Fruit fly (Drosophila melanogaster) whole organism, prepupa: ENCODE data around the gene glec.
A peak's percentile ranks its signal among the peaks of the same experiment; 100 is the strongest.

Experiments used
- Blimp-1 ChIP-seq: fragments of 200-800 bp; sonication (Bioruptor generic); optimal IDR thresholded peaks from 3 replicates; lab custom pipeline; 2017; ENCODE audit warnings: missing biosample characterization, missing genetic modification characterization, mild to moderate bottlenecking, moderate library complexity, missing genetic modification reagents
- CG10631 ChIP-seq: fragments of 200-800 bp; sonication (Bioruptor generic); optimal IDR thresholded peaks from 2 replicates; lab custom pipeline; 2016; ENCODE audit warnings: missing biosample characterization, missing genetic modification characterization
- CG11294 ChIP-seq: fragments of 200-800 bp; sonication (Bioruptor generic); IDR thresholded peaks from 2 replicates; pipeline ENCODE4 v1.3.6; 2022; ENCODE audit warnings: missing biosample characterization, missing genetic modification characterization
- CG11762 ChIP-seq: fragments of 200-800 bp; sonication (Bioruptor generic); optimal IDR thresholded peaks from 3 replicates; lab custom pipeline; 2016; ENCODE audit warnings: missing biosample characterization, missing genetic modification characterization; ENCODE audit not compliant: insufficient read depth
- CG11902 ChIP-seq: fragments of 200-800 bp; sonication (Bioruptor generic); optimal IDR thresholded peaks from 3 replicates; lab custom pipeline; 2016; ENCODE audit warnings: missing biosample characterization, missing genetic modification characterization
- CG15336 ChIP-seq: fragments of 200-800 bp; sonication (Bioruptor generic); IDR thresholded peaks from 2 replicates; pipeline ENCODE4 v1.3.6; 2022; ENCODE audit warnings: missing biosample characterization, missing genetic modification characterization
- CG31627 ChIP-seq: fragments of 200-800 bp; sonication (Bioruptor generic); optimal IDR thresholded peaks from 3 replicates; lab custom pipeline; 2016; ENCODE audit warnings: missing biosample characterization, missing genetic modification characterization
- CG32006 ChIP-seq: fragments of 200-800 bp; sonication (Bioruptor generic); optimal IDR thresholded peaks from 3 replicates; lab custom pipeline; 2017; ENCODE audit warnings: missing biosample characterization, mild to moderate bottlenecking, missing genetic modification characterization
- CG4318 ChIP-seq: fragments of 200-800 bp; sonication (Bioruptor generic); optimal IDR thresholded peaks from 3 replicates; lab custom pipeline; 2017; ENCODE audit warnings: missing biosample characterization, mild to moderate bottlenecking, missing genetic modification characterization
- CG6792 ChIP-seq: fragments of 200-800 bp; sonication (Bioruptor generic); optimal IDR thresholded peaks from 3 replicates; lab custom pipeline; 2016; ENCODE audit warnings: missing biosample characterization, missing genetic modification characterization
- CG6854 ChIP-seq: fragments of 200-800 bp; sonication (Bioruptor generic); optimal IDR thresholded peaks from 2 replicates; lab custom pipeline; 2017; ENCODE audit warnings: missing biosample characterization, mild to moderate bottlenecking, missing genetic modification characterization
- CG8119 ChIP-seq: fragments of 200-800 bp; sonication (Bioruptor generic); IDR thresholded peaks from 3 replicates; pipeline ENCODE4 v1.3.6; 2022; ENCODE audit warnings: missing biosample characterization, missing genetic modification characterization
- CG8319 ChIP-seq: fragments of 200-800 bp; sonication (Bioruptor generic); optimal IDR thresholded peaks from 3 replicates; lab custom pipeline; 2016; ENCODE audit warnings: missing biosample characterization, missing genetic modification characterization
- CG8632 ChIP-seq: fragments of 200-800 bp; sonication (Bioruptor generic); optimal IDR thresholded peaks from 3 replicates; lab custom pipeline; 2016; ENCODE audit warnings: missing biosample characterization, missing genetic modification characterization
- CG9139 ChIP-seq: fragments of 200-800 bp; sonication (Bioruptor generic); optimal IDR thresholded peaks from 3 replicates; lab custom pipeline; 2017; ENCODE audit warnings: missing biosample characterization, mild to moderate bottlenecking, missing genetic modification characterization
- Eip78C ChIP-seq: fragments of 200-800 bp; sonication (Bioruptor generic); peaks from one replicate; lab custom pipeline; 2016; ENCODE audit warnings: missing biosample characterization, missing genetic modification characterization
- Ets21C ChIP-seq: fragments of 200-800 bp; sonication (Bioruptor generic); optimal IDR thresholded peaks from 3 replicates; lab custom pipeline; 2016; ENCODE audit warnings: missing biosample characterization, missing genetic modification characterization
- Ets96B ChIP-seq: fragments of 200-800 bp; optimal IDR thresholded peaks from 2 replicates; lab custom pipeline; 2019; ENCODE audit warnings: missing biosample characterization, mild to moderate bottlenecking, missing genetic modification characterization, moderate library complexity
- Gug ChIP-seq: fragments of 200-800 bp; sonication (Bioruptor generic); IDR thresholded peaks from 2 replicates; pipeline ENCODE4 v1.3.6; 2022; ENCODE audit warnings: missing biosample characterization, missing genetic modification characterization
- Hr39 ChIP-seq: fragments of 200-800 bp; sonication (Bioruptor generic); optimal IDR thresholded peaks from 2 replicates; lab custom pipeline; 2016; ENCODE audit warnings: missing biosample characterization, missing genetic modification characterization
- Hr4 ChIP-seq: fragments of 200-800 bp; sonication (Bioruptor generic); optimal IDR thresholded peaks from 3 replicates; lab custom pipeline; 2016; ENCODE audit warnings: missing biosample characterization, missing genetic modification characterization
- Lpt ChIP-seq: fragments of 200-800 bp; sonication (Bioruptor generic); optimal IDR thresholded peaks from 3 replicates; lab custom pipeline; 2016; ENCODE audit warnings: missing biosample characterization, missing genetic modification characterization
- Met ChIP-seq: fragments of 200-800 bp; sonication (Bioruptor generic); optimal IDR thresholded peaks from 3 replicates; lab custom pipeline; 2016; ENCODE audit warnings: missing biosample characterization, missing genetic modification characterization
- OdsH ChIP-seq: fragments of 200-800 bp; sonication (Bioruptor generic); optimal IDR thresholded peaks from 3 replicates; lab custom pipeline; 2016; ENCODE audit warnings: missing biosample characterization, missing genetic modification characterization
- Sox102F ChIP-seq: fragments of 200-800 bp; sonication (Bioruptor generic); optimal IDR thresholded peaks from 2 replicates; lab custom pipeline; 2016; ENCODE audit warnings: missing biosample characterization, mild to moderate bottlenecking, missing genetic modification characterization
- Sox14 ChIP-seq: fragments of 200-800 bp; sonication (Bioruptor generic); optimal IDR thresholded peaks from 3 replicates; lab custom pipeline; 2016; ENCODE audit warnings: missing biosample characterization, missing genetic modification characterization
- Sox15 ChIP-seq: fragments of 200-800 bp; sonication (Bioruptor generic); optimal IDR thresholded peaks from 3 replicates; lab custom pipeline; 2016; ENCODE audit warnings: missing biosample characterization, missing genetic modification characterization
- achi ChIP-seq: fragments of 200-800 bp; sonication (Bioruptor generic); optimal IDR thresholded peaks from 3 replicates; lab custom pipeline; 2016; ENCODE audit warnings: missing biosample characterization, missing genetic modification characterization
- acj6 ChIP-seq: fragments of 200-800 bp; sonication (Bioruptor generic); optimal IDR thresholded peaks from 3 replicates; lab custom pipeline; 2016; ENCODE audit warnings: missing biosample characterization, missing genetic modification characterization
- dac ChIP-seq: fragments of 200-800 bp; sonication (Bioruptor generic); optimal IDR thresholded peaks from 2 replicates; lab custom pipeline; 2017; ENCODE audit warnings: missing biosample characterization, mild to moderate bottlenecking, missing genetic modification characterization
- eg ChIP-seq: fragments of 200-800 bp; sonication (Bioruptor generic); IDR thresholded peaks from 3 replicates; pipeline ENCODE4 v1.3.6; 2022; ENCODE audit warnings: missing biosample characterization, missing genetic modification characterization
- esn ChIP-seq: fragments of 200-800 bp; sonication (Bioruptor generic); optimal IDR thresholded peaks from 2 replicates; lab custom pipeline; 2016; ENCODE audit warnings: missing biosample characterization, mild to moderate bottlenecking, missing genetic modification characterization, moderate library complexity
- fd85E ChIP-seq: fragments of 200-800 bp; sonication (Bioruptor generic); optimal IDR thresholded peaks from 3 replicates; lab custom pipeline; 2016; ENCODE audit warnings: missing biosample characterization, missing genetic modification characterization
- fkh ChIP-seq: fragments of 200-800 bp; sonication (Bioruptor generic); optimal IDR thresholded peaks from 3 replicates; lab custom pipeline; 2017; ENCODE audit warnings: missing biosample characterization, mild to moderate bottlenecking, missing genetic modification characterization, moderate library complexity
- lz ChIP-seq: fragments of 200-800 bp; sonication (Bioruptor generic); optimal IDR thresholded peaks from 3 replicates; lab custom pipeline; 2016; ENCODE audit warnings: missing biosample characterization, missing genetic modification characterization
- net ChIP-seq: fragments of 200-800 bp; sonication (Bioruptor generic); optimal IDR thresholded peaks from 3 replicates; lab custom pipeline; 2016; ENCODE audit warnings: missing biosample characterization, missing genetic modification characterization
- pdm3 ChIP-seq: fragments of 200-800 bp; sonication (Bioruptor generic); optimal IDR thresholded peaks from 3 replicates; lab custom pipeline; 2016; ENCODE audit warnings: missing biosample characterization, missing genetic modification characterization
- spab ChIP-seq: fragments of 200-800 bp; sonication (Bioruptor generic); optimal IDR thresholded peaks from 2 replicates; lab custom pipeline; 2017; ENCODE audit warnings: missing biosample characterization, mild to moderate bottlenecking, missing genetic modification characterization, missing genetic modification reagents
- ss ChIP-seq, 2 experiments: fragments of 200-800 bp; sonication (Bioruptor generic); optimal IDR thresholded peaks; 2 replicates in 1 of 2; 3 replicates in 1 of 2; lab custom pipeline; 2017 to 2018; ENCODE audit warnings: mild to moderate bottlenecking in 2 of 2, missing biosample characterization in 2 of 2, missing genetic modification characterization in 2 of 2, moderate library complexity in 1 of 2
- svp ChIP-seq: fragments of 200-800 bp; sonication (Bioruptor generic); peaks from one replicate; lab custom pipeline; 2016; ENCODE audit warnings: missing biosample characterization, missing genetic modification characterization
- topi ChIP-seq: fragments of 200-800 bp; sonication (Bioruptor generic); optimal IDR thresholded peaks from 3 replicates; lab custom pipeline; 2016; ENCODE audit warnings: missing biosample characterization, missing genetic modification characterization
- vri ChIP-seq: fragments of 200-800 bp; sonication (Bioruptor generic); optimal IDR thresholded peaks from 3 replicates; lab custom pipeline; 2016; ENCODE audit warnings: missing biosample characterization, mild to moderate bottlenecking, missing genetic modification characterization

glec gene

DNA sequence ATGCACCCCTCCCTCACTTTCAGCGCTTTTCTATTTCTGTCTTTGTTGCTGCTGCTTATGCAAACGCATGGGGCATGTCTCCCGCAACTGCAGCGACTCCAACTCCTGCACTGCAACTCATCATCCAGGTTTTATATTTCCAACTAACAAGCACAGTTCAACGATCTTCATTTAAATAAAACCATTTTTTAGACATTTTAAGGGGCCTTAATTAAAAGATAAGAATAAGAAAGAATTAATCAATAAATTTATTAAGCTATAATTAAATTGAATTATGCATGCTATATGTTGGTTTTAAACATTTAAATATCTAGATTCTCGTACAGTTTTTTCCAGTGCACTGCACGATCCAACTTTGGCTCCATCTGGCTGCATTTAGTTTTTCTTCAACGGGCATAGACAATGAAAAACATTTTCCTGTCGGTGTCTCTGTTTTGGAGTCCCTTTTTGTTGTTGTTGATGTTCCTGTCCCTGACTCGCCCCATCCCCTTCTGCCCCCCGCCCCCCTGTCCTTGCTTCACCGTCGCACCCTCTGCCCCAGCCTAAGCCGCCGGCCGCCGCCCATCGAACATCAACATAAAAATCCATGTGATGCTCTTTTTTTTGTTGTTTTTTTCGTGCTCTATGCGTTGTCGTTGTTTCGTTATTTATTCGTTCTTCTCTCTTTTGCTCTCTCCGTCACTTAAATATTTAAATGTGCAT, 27.1 kb downstream of the glec start (continued):
- TF ChIP-seq Blimp-1 (GFP tag; lab: Kevin White, UChicago) (no peak), CG11294 (GFP tag; lab: Robert Waterston, UW) (peak; percentile 54; the same call in 1 of the 2 replicates), Ets96B (tag; lab: Kevin White, UChicago) (peak; percentile 82), Sox14 (GFP tag; lab: Kevin White, UChicago) (peak; percentile 52), CG9139 (GFP tag; lab: Kevin White, UChicago) (peak; percentile 64), acj6 (GFP tag; lab: Kevin White, UChicago) (peak; percentile 77), achi (peak; percentile 83), CG11762 (GFP tag; lab: Kevin White, UChicago) (peak; percentile 75), CG8632 (GFP tag; lab: Kevin White, UChicago) (peak; percentile 40), Sox15 (no peak), CG6792 (GFP tag; lab: Kevin White, UChicago) (peak; percentile 64), Ets21C (GFP tag; lab: Kevin White, UChicago) (no peak), ss (GFP tag; optimal IDR thresholded peaks at IDR 0.05; lab: Kevin White, UChicago) (peak; percentile 54 to 59), dac (GFP tag; lab: Kevin White, UChicago) (peak; percentile 78), Gug (GFP tag; lab: Robert Waterston, UW) (peak; percentile 80), CG11902 (GFP tag; lab: Kevin White, UChicago) (no peak), Hr4 (GFP tag; lab: Kevin White, UChicago) (peak; percentile 89)

- TF ChIP-seq topi (peak; percentile 35), Met (GFP tag; lab: Kevin White, UChicago) (peak; percentile 22), fkh (GFP tag; lab: Kevin White, UChicago) (peak; percentile 72), Eip78C (GFP tag; lab: Kevin White, UChicago) (peak; percentile 73), CG32006 (GFP tag; lab: Kevin White, UChicago) (peak; percentile 16), pdm3 (GFP tag; lab: Kevin White, UChicago) (peak; percentile 17), Hr39 (GFP tag; lab: Kevin White, UChicago) (peak; percentile 60), ss (GFP tag; optimal IDR thresholded peaks at IDR 0.05; lab: Kevin White, UChicago) (no peak), CG15336 (GFP tag; lab: Robert Waterston, UW) (peak; percentile 41; the same call in 1 of the 2 replicates), lz (peak; percentile 44), CG9139 (GFP tag; lab: Kevin White, UChicago) (no peak), CG11902 (GFP tag; lab: Kevin White, UChicago) (peak; percentile 8), Sox102F (GFP tag; lab: Kevin White, UChicago) (peak; percentile 11), net (no peak), CG10631 (peak; percentile 41), svp (GFP tag; lab: Kevin White, UChicago) (peak; percentile 56), Lpt (no peak), CG8119 (GFP tag; lab: Robert Waterston, UW) (no peak; the same call in 2 of the 3 replicates), CG31627 (GFP tag; lab: Kevin White, UChicago) (peak; percentile 60), Hr4 (GFP tag; lab: Kevin White, UChicago) (peak; percentile 3), Sox14 (GFP tag; lab: Kevin White, UChicago) (no peak), OdsH (GFP tag; lab: Kevin White, UChicago) (peak; percentile 20), Ets21C (GFP tag; lab: Kevin White, UChicago) (peak; percentile 25), esn (GFP tag; lab: Kevin White, UChicago) (peak; percentile 26), acj6 (GFP tag; lab: Kevin White, UChicago) (peak; percentile 12)
- TF ChIP-seq, all 60 proteins: peak for 19
These were observed 28.0 kb downstream of the glec start for dm6 chr3R:21828040-21828526.

DNA sequence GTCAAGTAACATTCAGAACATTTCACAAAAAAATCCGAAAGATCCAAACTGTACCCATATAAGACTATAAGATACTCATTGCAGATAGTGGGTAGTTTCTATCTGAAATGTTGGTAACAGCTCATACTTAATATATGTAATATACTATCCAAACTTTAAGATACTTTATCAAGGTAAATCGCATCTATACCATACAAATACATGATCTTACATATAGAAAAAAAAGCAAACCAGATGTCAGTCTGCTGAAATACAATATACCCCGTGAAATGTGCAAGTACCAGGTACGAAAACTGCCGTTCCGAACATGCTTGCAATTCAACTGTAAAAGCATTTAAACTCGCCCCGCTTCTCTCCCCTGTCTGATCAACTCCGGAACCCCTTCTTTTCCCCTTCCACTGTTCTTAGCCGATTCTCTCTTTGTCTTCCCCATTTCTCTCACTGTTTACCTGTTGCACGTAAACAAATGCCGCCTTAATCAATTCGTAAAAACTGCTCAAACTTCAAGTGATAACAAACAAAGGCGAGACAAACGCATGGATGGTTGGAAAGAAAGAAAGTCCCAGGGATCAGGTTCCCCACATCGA, 28.5 kb downstream of the glec start:
- TF ChIP-seq CG8119 (GFP tag; lab: Robert Waterston, UW) (no peak; the same call in 2 of the 3 replicates), CG4318 (no peak), achi (peak; percentile 52), CG32006 (GFP tag; lab: Kevin White, UChicago) (peak; percentile 42), CG11762 (GFP tag; lab: Kevin White, UChicago) (peak; percentile 8), CG10631 (peak; percentile 27), Ets21C (GFP tag; lab: Kevin White, UChicago) (peak; percentile 38), esn (GFP tag; lab: Kevin White, UChicago) (peak; percentile 75), eg (GFP tag; lab: Robert Waterston, UW) (no peak), CG6792 (GFP tag; lab: Kevin White, UChicago) (peak; percentile 7), CG6854 (GFP tag; lab: Kevin White, UChicago) (no peak), OdsH (GFP tag; lab: Kevin White, UChicago) (peak; percentile 65), CG8319 (GFP tag; lab: Kevin White, UChicago) (no peak), vri (peak; percentile 14), Sox15 (no peak), Sox14 (GFP tag; lab: Kevin White, UChicago) (peak; percentile 56), pdm3 (GFP tag; lab: Kevin White, UChicago) (peak; percentile 48), fd85E (no peak), Blimp-1 (GFP tag; lab: Kevin White, UChicago) (no peak), ss (GFP tag; optimal IDR thresholded peaks at IDR 0.05; lab: Kevin White, UChicago) (peak in 1 of 2 experiments; percentile 1), CG11902 (GFP tag; lab: Kevin White, UChicago) (peak; percentile 9), lz (peak; percentile 50), spab (peak; percentile 3)
